Fruit fly (Drosophila melanogaster) whole organism, embryonic: ENCODE results near the gene BBIP1.

ENCODE experiments used
- CG10321 ChIP-seq: fragments of 200-800 bp; sonication (Bioruptor generic); IDR thresholded peaks from 2 replicates; pipeline ENCODE4 v1.3.6; 2022; ENCODE audit warnings: missing biosample characterization, missing genetic modification characterization
- CG1602 ChIP-seq: fragments of 200-800 bp; sonication (Bioruptor generic); optimal IDR thresholded peaks from 3 replicates; lab custom pipeline; 2016; ENCODE audit warnings: missing biosample characterization, missing genetic modification characterization
- CG2199 ChIP-seq: fragments of 200-800 bp; sonication (Bioruptor generic); IDR thresholded peaks from 3 replicates; pipeline ENCODE4 v1.3.6; 2022; ENCODE audit warnings: missing biosample characterization, missing genetic modification characterization
- CG3065 ChIP-seq: fragments of 200-800 bp; sonication (Bioruptor generic); optimal IDR thresholded peaks from 2 replicates; lab custom pipeline; 2016; ENCODE audit warnings: missing biosample characterization, missing genetic modification characterization
- CG6272 ChIP-seq: fragments of 200-800 bp; sonication (Bioruptor generic); IDR thresholded peaks from 2 replicates; pipeline ENCODE4 v1.3.6; 2022; ENCODE audit warnings: missing biosample characterization, missing genetic modification characterization
- CG7928 ChIP-seq: fragments of 200-800 bp; sonication (Bioruptor generic); optimal IDR thresholded peaks from 2 replicates; lab custom pipeline; 2017; ENCODE audit warnings: missing biosample characterization, mild to moderate bottlenecking, missing genetic modification characterization
- Dp ChIP-seq: fragments of 200-800 bp; sonication (Bioruptor generic); optimal IDR thresholded peaks from 2 replicates; lab custom pipeline; 2018; ENCODE audit warnings: missing biosample characterization, mild to moderate bottlenecking, missing genetic modification characterization, moderate library complexity
- Eip74EF ChIP-seq, 2 experiments: fragments of 200-800 bp in 1 of 2; fragments of >200 bp in 1 of 2; sonication (Bioruptor generic) in 1 of 2; optimal IDR thresholded peaks; 2 replicates each; lab custom pipeline; 2017 to 2019; ENCODE audit warnings: missing biosample characterization in 2 of 2, missing genetic modification characterization in 2 of 2, mild to moderate bottlenecking in 1 of 2, moderate library complexity in 1 of 2
- Sry-β ChIP-seq: fragments of 200-800 bp; sonication (Bioruptor generic); optimal IDR thresholded peaks from 2 replicates; lab custom pipeline; 2018; ENCODE audit warnings: missing biosample characterization, mild to moderate bottlenecking, missing genetic modification characterization, moderate library complexity
- onecut ChIP-seq: fragments of 200-800 bp; sonication (Bioruptor generic); IDR thresholded peaks from 2 replicates; pipeline ENCODE4 v1.3.6; 2022; ENCODE audit warnings: missing biosample characterization, missing genetic modification characterization
- shn ChIP-seq: fragments of 200-800 bp; sonication (Bioruptor generic); optimal IDR thresholded peaks from 3 replicates; lab custom pipeline; 2016; ENCODE audit warnings: missing biosample characterization, missing genetic modification characterization
- sr ChIP-seq: fragments of 200-800 bp; sonication (Bioruptor generic); IDR thresholded peaks from 3 replicates; pipeline ENCODE4 v1.3.6; 2022; ENCODE audit warnings: missing biosample characterization, missing genetic modification characterization
- ttk ChIP-seq: fragments of 200-800 bp; sonication (Bioruptor generic); IDR thresholded peaks from 2 replicates; pipeline ENCODE4 v2.1.2; 2022; ENCODE audit warnings: missing biosample characterization, missing genetic modification characterization

- no peak for TF ChIP-seq Dp (GFP tag; lab: Kevin White, UChicago)
- no peak for TF ChIP-seq onecut (GFP tag; lab: Robert Waterston, UW)
- no peak for TF ChIP-seq shn (GFP tag; lab: Kevin White, UChicago)
- no peak for TF ChIP-seq CG1602
- TF ChIP-seq CG10321 (GFP tag; lab: Robert Waterston, UW), result no peak
- TF ChIP-seq Sry-β (GFP tag; lab: Kevin White, UChicago), result no peak
- no peak for TF ChIP-seq Eip74EF (GFP tag; optimal IDR thresholded peaks at IDR 0.05; lab: Kevin White, UChicago)
- no peak for TF ChIP-seq sr
- TF ChIP-seq CG2199 (GFP tag; lab: Robert Waterston, UW), result no peak
- TF ChIP-seq ttk, result no peak
- TF ChIP-seq CG6272, result no peak
- TF ChIP-seq CG7928, result no peak
- TF ChIP-seq CG3065 (GFP tag; lab: Kevin White, UChicago), result no peak
Observed at dm6 chr3R:9363066-9363719, 41.0 kb upstream of the BBIP1 start, which contains the start of gene CG18473.
